Worm (Caenorhabditis elegans): ENCODE data around the gene F48G7.7.

ce11 chrV:674213-674612 lies 48.0 kb upstream of the F48G7.7 start, which contains the start of gene sru-25:
- no peak for TF ChIP-seq B0310.2 (tag; optimal IDR thresholded peaks at IDR 0.05)
- no peak for TF ChIP-seq tbx-11 (GFP tag; IDR thresholded peaks at IDR 0.05)
- no peak for TF ChIP-seq ama-1 (optimal IDR thresholded peaks at IDR 0.05)

Measured in whole organism, early embryonic.